Worm (Caenorhabditis elegans): ENCODE results near the gene AH6.17.

DNA sequence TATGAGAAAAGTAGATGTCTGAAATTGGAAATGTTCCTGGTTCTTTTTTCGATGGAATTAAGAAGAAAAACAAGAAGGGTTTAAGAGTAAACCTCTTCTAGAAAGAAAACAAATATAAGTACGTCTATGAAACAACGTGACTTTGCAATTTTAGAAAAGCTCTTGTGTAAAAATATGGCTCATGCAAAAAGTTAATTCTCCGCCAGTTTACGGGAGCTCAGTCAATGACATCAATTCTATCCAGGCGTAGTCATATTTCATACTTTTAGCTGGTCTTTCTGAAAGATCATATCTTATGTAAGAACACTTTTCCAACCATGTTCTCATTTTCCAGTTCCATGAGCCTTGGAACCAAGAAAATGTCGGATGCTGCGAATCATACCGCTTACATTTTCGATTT, 33.0 kb upstream of the AH6.17 start:
- TF ChIP-seq W03F9.2 (tag; optimal IDR thresholded peaks at IDR 0.05) (no peak), dao-5 (tag; optimal IDR thresholded peaks at IDR 0.05) (no peak)

All from whole organism, L4/young adult.